Worm (Caenorhabditis elegans) whole organism, young adult: Measurements from ENCODE around the gene add-2.

Experiments
- B0035.1 ChIP-seq: sonication (generic microtip); optimal IDR thresholded peaks from 2 replicates; lab custom pipeline; 2016; ENCODE audit warnings: missing genetic modification characterization, mild to moderate bottlenecking, missing compliant biosample characterization, missing genotype, missing genetic modification reagents
- B0336.3 ChIP-seq: fragments of 200-800 bp; sonication (Bioruptor generic); IDR thresholded peaks from 2 replicates; pipeline ENCODE4 v1.3.6; 2022; ENCODE audit warnings: missing genetic modification characterization, missing compliant biosample characterization
- C17E4.6 ChIP-seq: fragments of 200-800 bp; sonication (Bioruptor generic); IDR thresholded peaks from 2 replicates; pipeline ENCODE4 v1.3.6; 2022; ENCODE audit warnings: missing genetic modification reagents, missing genetic modification characterization, missing compliant biosample characterization
- F22D6.2 ChIP-seq: sonication (generic microtip); optimal IDR thresholded peaks from 2 replicates; lab custom pipeline; 2016; ENCODE audit warnings: mild to moderate bottlenecking, missing genetic modification characterization, missing compliant biosample characterization
- K12H6.12 ChIP-seq: fragments of 200-800 bp; sonication (Bioruptor generic); optimal IDR thresholded peaks from 2 replicates; lab custom pipeline; 2018; ENCODE audit warnings: mild to moderate bottlenecking, missing genetic modification characterization, missing compliant biosample characterization
- Y79H2A.3 ChIP-seq: fragments of 200-800 bp; sonication (Bioruptor generic); conservative IDR thresholded peaks from 2 replicates; pipeline ENCODE4 v1.3.6; 2022; ENCODE audit warnings: missing genetic modification reagents, missing genetic modification characterization, missing compliant biosample characterization
- akir-1 ChIP-seq: fragments of 200-800 bp; sonication (Bioruptor generic); optimal IDR thresholded peaks from 2 replicates; lab custom pipeline; 2018; ENCODE audit warnings: mild to moderate bottlenecking, missing genetic modification characterization, moderate library complexity, missing compliant biosample characterization
- ama-1 ChIP-seq, 3 experiments: fragments of 150-350 bp in 1 of 3; sonication (generic microtip) in 2 of 3; optimal IDR thresholded peaks; 2 replicates each; lab custom pipeline; 2014 to 2018; ENCODE audit warnings: missing biosample characterization in 2 of 3, missing genetic modification characterization in 2 of 3, missing genetic modification reagents in 2 of 3
- aptf-2 ChIP-seq: fragments of 200-800 bp; sonication (Bioruptor generic); conservative IDR thresholded peaks from 2 replicates; pipeline ENCODE4 v1.3.6; 2022; ENCODE audit warnings: missing genetic modification reagents, missing genetic modification characterization, missing compliant biosample characterization
- attf-3 ChIP-seq: fragments of 200-800 bp; sonication (Bioruptor generic); conservative IDR thresholded peaks from 2 replicates; pipeline ENCODE4 v1.3.6; 2022; ENCODE audit warnings: missing genetic modification reagents, missing genetic modification characterization, missing compliant biosample characterization
- attf-5 ChIP-seq: fragments of 200-800 bp; sonication (Bioruptor generic); optimal IDR thresholded peaks from 2 replicates; lab custom pipeline; 2018; ENCODE audit warnings: mild to moderate bottlenecking, missing genetic modification characterization, missing compliant biosample characterization
- bed-1 ChIP-seq: fragments of 200-800 bp; sonication (Bioruptor generic); IDR thresholded peaks from 2 replicates; pipeline ENCODE4 v1.3.6; 2022; ENCODE audit warnings: missing genetic modification reagents, missing genetic modification characterization, missing compliant biosample characterization
- bed-2 ChIP-seq: fragments of 200-800 bp; sonication (Bioruptor generic); IDR thresholded peaks from 2 replicates; pipeline ENCODE4 v1.3.6; 2022; ENCODE audit warnings: missing genetic modification reagents, missing genetic modification characterization, missing compliant biosample characterization
- ccch-3 ChIP-seq: fragments of 200-800 bp; sonication (Bioruptor generic); optimal IDR thresholded peaks from 2 replicates; lab custom pipeline; 2018; ENCODE audit warnings: mild to moderate bottlenecking, missing genetic modification characterization, missing compliant biosample characterization
- cebp-1 ChIP-seq, 2 experiments: fragments of 200-800 bp in 1 of 2; sonication (Bioruptor generic) in 1 of 2; sonication (generic microtip) in 1 of 2; IDR thresholded peaks in 1 of 2; optimal IDR thresholded peaks in 1 of 2; 2 replicates each; pipeline versions ENCODE4 v1.3.6 to Lab custom; 2017 to 2022; ENCODE audit warnings: missing compliant biosample characterization in 2 of 2, missing genetic modification characterization in 2 of 2, mild to moderate bottlenecking in 1 of 2, missing genetic modification reagents in 1 of 2, moderate library complexity in 1 of 2
- ceh-27 ChIP-seq: fragments of 200-800 bp; sonication (Bioruptor generic); optimal IDR thresholded peaks from 2 replicates; lab custom pipeline; 2018; ENCODE audit warnings: mild to moderate bottlenecking, missing genetic modification characterization, moderate library complexity, missing compliant biosample characterization
- die-1 ChIP-seq: sonication (generic microtip); optimal IDR thresholded peaks from 2 replicates; lab custom pipeline; 2016; ENCODE audit warnings: missing genotype, mild to moderate bottlenecking, missing genetic modification characterization, missing compliant biosample characterization
- dox-1 ChIP-seq: fragments of 200-800 bp; sonication (Bioruptor generic); IDR thresholded peaks from 2 replicates; pipeline ENCODE4 v1.3.6; 2022; ENCODE audit warnings: missing genetic modification reagents, missing genetic modification characterization, missing compliant biosample characterization
- egrh-3 ChIP-seq: fragments of 200-800 bp; sonication (Bioruptor generic); IDR thresholded peaks from 2 replicates; pipeline ENCODE4 v1.3.6; 2022; ENCODE audit warnings: missing genetic modification reagents, missing genetic modification characterization, missing compliant biosample characterization
- ekl-4 ChIP-seq: fragments of 200-800 bp; sonication (Bioruptor generic); IDR thresholded peaks from 2 replicates; pipeline ENCODE4 v1.3.6; 2022; ENCODE audit warnings: missing genetic modification reagents, missing genetic modification characterization, missing compliant biosample characterization
- fkh-3 ChIP-seq: sonication (generic microtip); optimal IDR thresholded peaks from 2 replicates; lab custom pipeline; 2016; ENCODE audit warnings: mild to moderate bottlenecking, missing genetic modification characterization, missing compliant biosample characterization
- him-1 ChIP-seq: sonication (generic microtip); optimal IDR thresholded peaks from 2 replicates; lab custom pipeline; 2016; ENCODE audit warnings: missing genotype, missing genetic modification reagents, missing genetic modification characterization, missing compliant biosample characterization
- hlh-12 ChIP-seq: sonication (generic microtip); optimal IDR thresholded peaks from 2 replicates; lab custom pipeline; 2016; ENCODE audit warnings: missing genetic modification characterization, missing compliant biosample characterization
- hlh-26 ChIP-seq: fragments of 200-800 bp; sonication (Bioruptor generic); conservative IDR thresholded peaks from 2 replicates; pipeline ENCODE4 v1.3.6; 2022; ENCODE audit warnings: missing genetic modification reagents, missing genetic modification characterization, missing compliant biosample characterization
- hmg-20 ChIP-seq: fragments of 200-800 bp; sonication (Bioruptor generic); IDR thresholded peaks from 2 replicates; pipeline ENCODE4 v1.3.6; 2022; ENCODE audit warnings: missing genetic modification reagents, missing genetic modification characterization, missing compliant biosample characterization
- hrde-1 ChIP-seq: sonication (generic microtip); optimal IDR thresholded peaks from 2 replicates; lab custom pipeline; 2016; ENCODE audit warnings: missing genetic modification characterization, mild to moderate bottlenecking, missing compliant biosample characterization, moderate library complexity, missing genotype, missing genetic modification reagents, borderline replicate concordance
- lag-1 ChIP-seq: fragments of 200-800 bp; sonication (Bioruptor generic); IDR thresholded peaks from 2 replicates; pipeline ENCODE4 v1.3.6; 2022; ENCODE audit warnings: missing genetic modification reagents, missing genetic modification characterization, missing compliant biosample characterization
- let-526 ChIP-seq: fragments of 200-800 bp; sonication (Bioruptor generic); IDR thresholded peaks from 2 replicates; pipeline ENCODE4 v1.3.6; 2022; ENCODE audit warnings: missing genetic modification reagents, missing genetic modification characterization, missing compliant biosample characterization
- lin-35 ChIP-seq, 3 experiments: fragments of 150-350 bp in 2 of 3; sonication (generic microtip) in 1 of 3; optimal IDR thresholded peaks; 2 replicates each; lab custom pipeline; 2014 to 2018; ENCODE audit warnings: missing biosample characterization in 3 of 3, missing genetic modification characterization in 3 of 3, missing genetic modification reagents in 3 of 3
- lsl-1 ChIP-seq: fragments of 200-800 bp; sonication (Bioruptor generic); optimal IDR thresholded peaks from 2 replicates; lab custom pipeline; 2018; ENCODE audit warnings: mild to moderate bottlenecking, missing genetic modification characterization, moderate library complexity, missing compliant biosample characterization
- madf-10 ChIP-seq: sonication (generic microtip); optimal IDR thresholded peaks from 2 replicates; lab custom pipeline; 2016; ENCODE audit warnings: mild to moderate bottlenecking, missing genetic modification characterization, missing compliant biosample characterization
- madf-3 ChIP-seq: fragments of 200-800 bp; sonication (Bioruptor generic); IDR thresholded peaks from 2 replicates; pipeline ENCODE4 v1.3.6; 2022; ENCODE audit warnings: missing genetic modification reagents, missing genetic modification characterization, missing compliant biosample characterization
- madf-8 ChIP-seq: fragments of 200-800 bp; sonication (Bioruptor generic); conservative IDR thresholded peaks from 2 replicates; pipeline ENCODE4 v1.3.6; 2022; ENCODE audit warnings: missing genetic modification reagents, missing genetic modification characterization, missing compliant biosample characterization
- mcd-1 ChIP-seq: fragments of 200-800 bp; sonication (Bioruptor generic); IDR thresholded peaks from 2 replicates; pipeline ENCODE4 v1.3.6; 2022; ENCODE audit warnings: missing genetic modification reagents, missing genetic modification characterization, missing compliant biosample characterization
- mel-28 ChIP-seq: sonication (generic microtip); optimal IDR thresholded peaks from 2 replicates; lab custom pipeline; 2016; ENCODE audit warnings: borderline replicate concordance, mild to moderate bottlenecking, missing genetic modification characterization, missing compliant biosample characterization
- nhr-179 ChIP-seq: sonication (generic microtip); optimal IDR thresholded peaks from 2 replicates; lab custom pipeline; 2016; ENCODE audit warnings: mild to moderate bottlenecking, missing genetic modification characterization, missing compliant biosample characterization
- pha-4 ChIP-seq: fragments of 150-350 bp; sonication (generic microtip); optimal IDR thresholded peaks from 2 replicates; lab custom pipeline; 2014; ENCODE audit warnings: missing biosample characterization, missing genetic modification reagents, missing genetic modification characterization
- rpc-1 ChIP-seq, 2 experiments: fragments of 150-350 bp in 1 of 2; sonication (generic microtip) in 1 of 2; optimal IDR thresholded peaks; 2 replicates each; lab custom pipeline; 2014 to 2018; ENCODE audit warnings: missing biosample characterization in 1 of 2, missing genetic modification characterization in 1 of 2, missing genetic modification reagents in 1 of 2, missing genotype in 1 of 2
- snpc-4 ChIP-seq, 5 experiments: fragments of 150-350 bp in 1 of 5; sonication (generic microtip) in 4 of 5; optimal IDR thresholded peaks; 2 replicates each; lab custom pipeline; 2014 to 2018; ENCODE audit warnings: missing genetic modification characterization in 5 of 5, missing biosample characterization in 3 of 5, antibody characterized with exemption in 2 of 5, mild to moderate bottlenecking in 2 of 5, missing compliant biosample characterization in 2 of 5, missing genotype in 2 of 5, moderate library complexity in 2 of 5, missing genetic modification reagents in 1 of 5
- unc-130 ChIP-seq: sonication (generic microtip); optimal IDR thresholded peaks from 2 replicates; lab custom pipeline; 2016; ENCODE audit warnings: missing genetic modification reagents, missing genetic modification characterization, missing compliant biosample characterization
- ztf-18 ChIP-seq: sonication (generic microtip); optimal IDR thresholded peaks from 2 replicates; lab custom pipeline; 2016; ENCODE audit warnings: missing genotype, mild to moderate bottlenecking, missing genetic modification characterization, missing compliant biosample characterization
- ztf-22 ChIP-seq: fragments of 200-800 bp; sonication (Bioruptor generic); optimal IDR thresholded peaks from 2 replicates; lab custom pipeline; 2018; ENCODE audit warnings: mild to moderate bottlenecking, missing genetic modification characterization, moderate library complexity, missing compliant biosample characterization
- ztf-26 ChIP-seq: sonication (generic microtip); optimal IDR thresholded peaks from 2 replicates; lab custom pipeline; 2017; ENCODE audit warnings: missing genetic modification characterization, missing compliant biosample characterization
- ztf-3 ChIP-seq: fragments of 200-800 bp; sonication (Bioruptor generic); optimal IDR thresholded peaks from 2 replicates; lab custom pipeline; 2018; ENCODE audit warnings: mild to moderate bottlenecking, missing genetic modification characterization, missing compliant biosample characterization

Gene add-2

ce11 chrV:11979673-11980561, 33.3 kb downstream of the add-2 start, which contains the start of gene snr-4 (continued):
- peak; percentile 72 for TF ChIP-seq unc-130 (GFP tag; lab: Kevin White, UChicago)
- no peak for TF ChIP-seq fkh-3 (tag; lab: Kevin White, UChicago)
- peak; percentile 56 for TF ChIP-seq madf-10
- TF ChIP-seq hlh-12 (tag; lab: Kevin White, UChicago), result no peak
- TF ChIP-seq ccch-3 (GFP tag; lab: Kevin White, UChicago), result no peak
- no peak for TF ChIP-seq lag-1 (GFP tag; lab: Robert Waterston, UW)
- peak; percentile 84 for TF ChIP-seq hmg-20
- peak; percentile 81 for TF ChIP-seq lsl-1 (GFP tag; lab: Kevin White, UChicago)
- TF ChIP-seq B0336.3 (GFP tag; lab: Robert Waterston, UW), result peak; percentile 97
- no peak for TF ChIP-seq bed-1 (GFP tag; lab: Robert Waterston, UW)
- TF ChIP-seq rpc-1 (optimal IDR thresholded peaks at IDR 0.05; lab: Kevin White, UChicago), result no peak
- TF ChIP-seq rpc-1 (tag; optimal IDR thresholded peaks at IDR 0.05; lab: Kevin White, UChicago), result peak; percentile 11
- peak; percentile 72 for TF ChIP-seq B0035.1 (tag; lab: Kevin White, UChicago)
- TF ChIP-seq die-1 (tag; lab: Kevin White, UChicago), result peak; percentile 60
- peak; percentile 78 for TF ChIP-seq aptf-2 (GFP tag; lab: Robert Waterston, UW)
- TF ChIP-seq ztf-3 (GFP tag; lab: Kevin White, UChicago), result peak; percentile 10
- peak; percentile 79 for TF ChIP-seq Y79H2A.3 (GFP tag; lab: Robert Waterston, UW)
- no peak for TF ChIP-seq hlh-26
- TF ChIP-seq attf-3 (GFP tag; lab: Robert Waterston, UW), result peak; percentile 83
- TF ChIP-seq madf-8 (GFP tag; lab: Robert Waterston, UW), result peak; percentile 65
- 0 out of 2 replicates have a peak, but pooled peaks have one; percentile 39 for TF ChIP-seq let-526
- peak; percentile 79; the same call in 1 of the 2 replicates for TF ChIP-seq bed-2 (GFP tag; lab: Robert Waterston, UW)
- TF ChIP-seq cebp-1 (GFP tag; IDR thresholded peaks at IDR 0.05; lab: Robert Waterston, UW), result no peak
- peak; percentile 86 for TF ChIP-seq cebp-1 (tag; optimal IDR thresholded peaks at IDR 0.05; lab: Kevin White, UChicago)
- TF ChIP-seq ztf-22 (GFP tag; lab: Kevin White, UChicago), result no peak
- TF ChIP-seq hrde-1 (tag; lab: Kevin White, UChicago), result peak; percentile 86
- TF ChIP-seq ztf-18 (tag; lab: Kevin White, UChicago), result peak; percentile 79
- peak; percentile 98 for TF ChIP-seq dox-1 (GFP tag; lab: Robert Waterston, UW)
- peak; percentile 100 for TF ChIP-seq madf-3 (GFP tag; lab: Robert Waterston, UW)
- TF ChIP-seq F22D6.2 (tag; lab: Kevin White, UChicago), result peak; percentile 49
- no peak for TF ChIP-seq akir-1
- TF ChIP-seq ztf-26 (tag; lab: Kevin White, UChicago), result peak; percentile 76
- peak; percentile 99 for TF ChIP-seq snpc-4 (GFP tag; optimal IDR thresholded peaks at IDR 0.05; lab: Kevin White, UChicago)
- TF ChIP-seq snpc-4 (tag; optimal IDR thresholded peaks at IDR 0.05; lab: Kevin White, UChicago), result peak; percentile 99 to 100 (median 99)
- peak; percentile 97 for TF ChIP-seq ekl-4 (GFP tag; lab: Robert Waterston, UW)
- TF ChIP-seq him-1, result peak; percentile 92
- TF ChIP-seq K12H6.12 (tag; lab: Kevin White, UChicago), result peak; percentile 88
- TF ChIP-seq pha-4 (tag; lab: Kevin White, UChicago), result peak; percentile 49
- TF ChIP-seq attf-5 (GFP tag; lab: Kevin White, UChicago), result peak; percentile 88
- TF ChIP-seq egrh-3, result peak; percentile 53; the same call in 1 of the 2 replicates
- TF ChIP-seq lin-35 (GFP tag; optimal IDR thresholded peaks at IDR 0.05; lab: Kevin White, UChicago), result peak in 2 of 3 experiments; percentile 65 to 79
- TF ChIP-seq mcd-1 (GFP tag; lab: Robert Waterston, UW), result peak; percentile 93
- peak; percentile 80 for TF ChIP-seq ama-1 (optimal IDR thresholded peaks at IDR 0.05; lab: Kevin White, UChicago)
- TF ChIP-seq ama-1 (GFP tag; optimal IDR thresholded peaks at IDR 0.05; lab: Kevin White, UChicago), result no peak
- peak; percentile 76 for TF ChIP-seq ceh-27
- peak; percentile 25 for TF ChIP-seq mel-28
- TF ChIP-seq C17E4.6, result peak; percentile 97
- TF ChIP-seq nhr-179, result no peak
